Fruit fly (Drosophila melanogaster) whole organism, prepupa: ENCODE results near the gene CG7275.

Experiments
- Blimp-1 ChIP-seq: fragments of 200-800 bp; sonication (Bioruptor generic); optimal IDR thresholded peaks from 3 replicates; lab custom pipeline; 2017; ENCODE audit warnings: missing biosample characterization, missing genetic modification characterization, mild to moderate bottlenecking, moderate library complexity, missing genetic modification reagents
- CG10631 ChIP-seq: fragments of 200-800 bp; sonication (Bioruptor generic); optimal IDR thresholded peaks from 2 replicates; lab custom pipeline; 2016; ENCODE audit warnings: missing biosample characterization, missing genetic modification characterization
- CG16779 ChIP-seq: fragments of 200-800 bp; sonication (Bioruptor generic); optimal IDR thresholded peaks from 3 replicates; lab custom pipeline; 2017; ENCODE audit warnings: missing biosample characterization, mild to moderate bottlenecking, missing genetic modification characterization
- CG6808 ChIP-seq: fragments of 200-800 bp; sonication (Bioruptor generic); optimal IDR thresholded peaks from 3 replicates; lab custom pipeline; 2017; ENCODE audit warnings: missing biosample characterization, missing genetic modification characterization, mild to moderate bottlenecking, moderate library complexity, missing genetic modification reagents
- CG8119 ChIP-seq: fragments of 200-800 bp; sonication (Bioruptor generic); IDR thresholded peaks from 3 replicates; pipeline ENCODE4 v1.3.6; 2022; ENCODE audit warnings: missing biosample characterization, missing genetic modification characterization
- CG8632 ChIP-seq: fragments of 200-800 bp; sonication (Bioruptor generic); optimal IDR thresholded peaks from 3 replicates; lab custom pipeline; 2016; ENCODE audit warnings: missing biosample characterization, missing genetic modification characterization
- Eip93F ChIP-seq: fragments of 200-800 bp; sonication (Bioruptor generic); optimal IDR thresholded peaks from 2 replicates; lab custom pipeline; 2016; ENCODE audit warnings: missing biosample characterization, mild to moderate bottlenecking, missing genetic modification characterization
- Smox ChIP-seq: fragments of 200-800 bp; sonication (Bioruptor generic); optimal IDR thresholded peaks from 3 replicates; lab custom pipeline; 2016; ENCODE audit warnings: missing biosample characterization, missing genetic modification characterization
- fd59A ChIP-seq: fragments of 200-800 bp; sonication (Bioruptor generic); optimal IDR thresholded peaks from 2 replicates; lab custom pipeline; 2017; ENCODE audit warnings: missing biosample characterization, mild to moderate bottlenecking, missing genetic modification characterization, missing genetic modification reagents
- fkh ChIP-seq: fragments of 200-800 bp; sonication (Bioruptor generic); optimal IDR thresholded peaks from 3 replicates; lab custom pipeline; 2017; ENCODE audit warnings: missing biosample characterization, mild to moderate bottlenecking, missing genetic modification characterization, moderate library complexity
- salr ChIP-seq, 2 experiments: fragments of 200-800 bp; sonication (Bioruptor generic); optimal IDR thresholded peaks; 3 replicates each; lab custom pipeline; 2016 to 2018; ENCODE audit warnings: missing biosample characterization in 2 of 2, missing genetic modification characterization in 2 of 2, mild to moderate bottlenecking in 1 of 2
- topi ChIP-seq: fragments of 200-800 bp; sonication (Bioruptor generic); optimal IDR thresholded peaks from 3 replicates; lab custom pipeline; 2016; ENCODE audit warnings: missing biosample characterization, missing genetic modification characterization
- vri ChIP-seq: fragments of 200-800 bp; sonication (Bioruptor generic); optimal IDR thresholded peaks from 3 replicates; lab custom pipeline; 2016; ENCODE audit warnings: missing biosample characterization, mild to moderate bottlenecking, missing genetic modification characterization

The CG7275 gene

dm6 chr3L:15544455-15545415 is 46.0 kb downstream of the CG7275 start (continued):
- TF ChIP-seq fd59A (GFP tag; lab: Kevin White, UChicago) (no peak), CG10631 (peak; percentile 44), Blimp-1 (GFP tag; lab: Kevin White, UChicago) (peak; percentile 36), topi (GFP tag; lab: Kevin White, UChicago) (peak; percentile 57), CG6808 (GFP tag; lab: Kevin White, UChicago) (no peak), Smox (GFP tag; lab: Kevin White, UChicago) (peak; percentile 46), salr (GFP tag; optimal IDR thresholded peaks at IDR 0.05; lab: Kevin White, UChicago) (peak in 1 of 2 experiments; percentile 43), CG8119 (no peak), CG8632 (GFP tag; lab: Kevin White, UChicago) (no peak)

DNA sequence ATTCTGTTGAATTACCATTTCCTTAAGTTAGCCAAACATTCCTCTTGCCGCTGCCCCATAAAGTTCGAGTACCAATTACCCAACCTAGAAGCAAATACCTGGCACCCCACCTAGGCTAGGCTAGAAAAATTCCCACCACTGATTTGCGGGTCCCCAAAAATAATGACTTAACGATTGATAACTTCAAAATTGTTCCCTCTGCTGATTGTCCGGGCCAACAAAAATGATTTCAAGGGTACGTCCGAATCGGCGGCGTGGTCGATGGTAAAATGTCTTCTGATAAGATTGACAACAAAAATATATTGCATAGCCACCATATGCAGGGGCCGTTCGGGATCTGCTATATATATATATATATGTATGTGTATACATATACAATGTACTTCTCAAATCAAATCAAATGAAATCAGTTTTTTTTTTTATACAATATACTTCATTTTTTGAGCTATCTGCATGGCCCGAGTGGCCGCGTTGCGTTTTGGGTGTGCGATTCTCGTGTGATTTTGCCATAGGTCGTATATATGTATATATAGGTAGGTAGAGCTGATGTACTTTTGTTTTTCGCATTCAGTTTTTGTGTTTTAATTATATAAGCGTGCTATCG is 48.5 kb downstream of the CG7275 start:
- TF ChIP-seq CG16779 (tag; lab: Kevin White, UChicago) (no peak), vri (GFP tag; lab: Kevin White, UChicago) (peak; percentile 94)

dm6 chr3L:15548843-15549242 is 50.1 kb downstream of the CG7275 start:
- TF ChIP-seq vri (GFP tag; lab: Kevin White, UChicago) (peak; percentile 50), Eip93F (GFP tag; lab: Kevin White, UChicago) (no peak), fkh (GFP tag; lab: Kevin White, UChicago) (peak; percentile 86)
